Worm (Caenorhabditis elegans) whole organism, late embryonic: ENCODE results near the gene vha-12.

Experiments
- ceh-30 ChIP-seq: fragments of 150-350 bp; optimal IDR thresholded peaks from 2 replicates; lab custom pipeline; 2014; ENCODE audit warnings: missing biosample characterization, missing genetic modification characterization
- fkh-10 ChIP-seq: fragments of 150-350 bp; optimal IDR thresholded peaks from 2 replicates; lab custom pipeline; 2014; ENCODE audit warnings: missing biosample characterization, missing genetic modification reagents, missing genetic modification characterization
- nfya-1 ChIP-seq: sonication (generic microtip); optimal IDR thresholded peaks from 2 replicates; lab custom pipeline; 2017; ENCODE audit warnings: missing genetic modification characterization, mild to moderate bottlenecking, missing compliant biosample characterization, antibody characterized with exemption, moderate library complexity

- TF ChIP-seq nfya-1 (tag; lab: Kevin White, UChicago) (no peak), ceh-30 (tag; lab: Kevin White, UChicago) (no peak), fkh-10 (no peak)
These were observed 27.3 kb downstream of the vha-12 start, which contains the start of gene W01H2.2 for ce11 chrX:4218174-4218573.
